Fruit fly (Drosophila melanogaster): ENCODE measurements around the gene mud.

The mud gene

dm6 chrX:14214505-14215449 lies 32.8 kb upstream of the mud start (continued):
- TF ChIP-seq CG15073 (GFP tag; optimal IDR thresholded peaks at IDR 0.05) (no peak), CG12219 (GFP tag; optimal IDR thresholded peaks at IDR 0.05) (no peak), jigr1 (GFP tag; IDR thresholded peaks at IDR 0.05) (no peak), Doc2 (GFP tag; IDR thresholded peaks at IDR 0.05) (no peak), Doc3 (GFP tag; IDR thresholded peaks at IDR 0.05; ENCODE audit: partially characterized antibody) (no peak), Elba2 (GFP tag; optimal IDR thresholded peaks at IDR 0.05) (no peak), lab (GFP tag; optimal IDR thresholded peaks at IDR 0.05) (peak; percentile 72), grau (tag; optimal IDR thresholded peaks at IDR 0.05) (peak; percentile 75), wek (GFP tag; optimal IDR thresholded peaks at IDR 0.05) (no peak), Dip2 (GFP tag; IDR thresholded peaks at IDR 0.05) (no peak), Bdp1 (GFP tag; optimal IDR thresholded peaks at IDR 0.05) (no peak), CG11504 (tag; optimal IDR thresholded peaks at IDR 0.05) (peak; percentile 67), BtbVII (GFP tag; optimal IDR thresholded peaks at IDR 0.05) (peak; percentile 31), ap (GFP tag; IDR thresholded peaks at IDR 0.05) (peak; percentile 37; the same call in 1 of the 2 replicates), unc-4 (GFP tag; IDR thresholded peaks at IDR 0.05; ENCODE audit: partially characterized antibody) (no peak), Neu2 (GFP tag; optimal IDR thresholded peaks at IDR 0.05; ENCODE audit: borderline replicate concordance) (no peak), CG11247 (GFP tag; IDR thresholded peaks at IDR 0.05) (no peak; the same call in 1 of the 2 replicates), CG12236 (GFP tag; optimal IDR thresholded peaks at IDR 0.05) (no peak), CG13624 (GFP tag; optimal IDR thresholded peaks at IDR 0.05) (peak; percentile 5), CG4854 (GFP tag; optimal IDR thresholded peaks at IDR 0.05) (no peak), CG17802 (tag; optimal IDR thresholded peaks at IDR 0.05) (no peak), CG15601 (tag; optimal IDR thresholded peaks at IDR 0.05) (no peak), rib (GFP tag; IDR thresholded peaks at IDR 0.05) (no peak), sna (GFP tag; IDR thresholded peaks at IDR 0.05; ENCODE audit: partially characterized antibody) (no peak), pita (GFP tag; optimal IDR thresholded peaks at IDR 0.05) (no peak), gem (tag; optimal IDR thresholded peaks at IDR 0.05) (peak; percentile 69), Hr3 (GFP tag; optimal IDR thresholded peaks at IDR 0.05) (peak; percentile 2), Med (GFP tag) (peak; percentile 77), CG11398 (GFP tag; optimal IDR thresholded peaks at IDR 0.05) (no peak), ase (GFP tag; IDR thresholded peaks at IDR 0.05) (no peak), ash1 (GFP tag; optimal IDR thresholded peaks at IDR 0.05) (no peak), CG2120 (GFP tag; optimal IDR thresholded peaks at IDR 0.05) (peak; percentile 21), CG31388 (GFP tag; optimal IDR thresholded peaks at IDR 0.05) (no peak), CG2712 (tag; optimal IDR thresholded peaks at IDR 0.05) (peak; percentile 47), CG16863 (GFP tag; optimal IDR thresholded peaks at IDR 0.05) (no peak), CG16815 (GFP tag; optimal IDR thresholded peaks at IDR 0.05) (no peak), CG4424 (GFP tag; optimal IDR thresholded peaks at IDR 0.05) (peak; percentile 27), CG10209 (GFP tag; optimal IDR thresholded peaks at IDR 0.05) (peak; percentile 48), CG32772 (GFP tag; IDR thresholded peaks at IDR 0.05) (no peak), NfI (GFP tag; optimal IDR thresholded peaks at IDR 0.05) (peak; percentile 12), CG12155 (GFP tag; optimal IDR thresholded peaks at IDR 0.05) (peak; percentile 12), CG5245 (GFP tag; optimal IDR thresholded peaks at IDR 0.05) (no peak), ci (GFP tag; IDR thresholded peaks at IDR 0.05) (peak; percentile 28; the same call in 1 of the 3 replicates), Trl (optimal IDR thresholded peaks at IDR 0.05) (no peak), Trl (GFP tag; optimal IDR thresholded peaks at IDR 0.05) (no peak), TFAM (GFP tag; optimal IDR thresholded peaks at IDR 0.05) (no peak), CG12942 (GFP tag; optimal IDR thresholded peaks at IDR 0.05) (no peak), CG6175 (GFP tag; IDR thresholded peaks at IDR 0.05) (no peak), peb (GFP tag; IDR thresholded peaks at IDR 0.05) (no peak), CG18262 (tag; optimal IDR thresholded peaks at IDR 0.05) (peak; percentile 34)

All from whole organism, embryonic.